Worm (Caenorhabditis elegans): Measurements from ENCODE around the gene F40F8.11.
A peak's percentile ranks its signal among the peaks of the same experiment; 100 is the strongest.

The F40F8.11 gene

DNA sequence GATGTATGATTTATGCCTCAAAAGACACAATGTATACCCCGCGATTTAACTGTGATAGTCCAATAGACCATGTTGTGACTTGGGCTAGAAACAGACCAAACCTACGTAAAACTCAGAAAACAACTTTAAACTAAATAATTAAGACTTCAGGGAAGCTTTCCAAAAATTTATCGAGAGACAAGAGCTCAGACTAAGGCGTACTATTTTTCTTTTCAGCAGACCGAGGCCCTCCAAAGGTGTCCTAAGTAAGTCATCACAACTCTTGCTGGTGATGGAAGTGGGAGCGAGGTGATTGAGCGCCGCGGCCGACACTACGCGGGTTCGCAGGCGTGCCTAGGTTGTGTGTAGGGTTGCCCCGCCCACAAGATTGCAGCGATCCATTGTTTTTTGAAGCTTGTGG lies 34.6 kb upstream of the F40F8.11 start (continued):
- peak; percentile 72 for TF ChIP-seq F33H1.4 (GFP tag; IDR thresholded peaks at IDR 0.05)
- TF ChIP-seq ama-1 (optimal IDR thresholded peaks at IDR 0.05), result peak; percentile 82
- peak in 1 of 2 experiments; percentile 38 for TF ChIP-seq ama-1 (GFP tag; optimal IDR thresholded peaks at IDR 0.05)
- no peak for TF ChIP-seq unc-62 (GFP tag; optimal IDR thresholded peaks at IDR 0.05)
- TF ChIP-seq tlf-1 (GFP tag; optimal IDR thresholded peaks at IDR 0.05), result peak; percentile 61
- peak; percentile 82 for TF ChIP-seq repo-1 (tag; optimal IDR thresholded peaks at IDR 0.05)
- TF ChIP-seq hmg-1.2 (GFP tag; IDR thresholded peaks at IDR 0.05), result peak; percentile 95
- TF ChIP-seq attf-6 (GFP tag; IDR thresholded peaks at IDR 0.05), result peak; percentile 95
- TF ChIP-seq lin-35 (GFP tag; optimal IDR thresholded peaks at IDR 0.05), result peak in 1 of 3 experiments; percentile 32
- TF ChIP-seq efl-1 (GFP tag; optimal IDR thresholded peaks at IDR 0.05), result peak; percentile 49
- TF ChIP-seq D2030.7 (GFP tag; IDR thresholded peaks at IDR 0.05), result peak; percentile 98
- no peak for TF ChIP-seq F37B4.10 (GFP tag; IDR thresholded peaks at IDR 0.05)
- peak; percentile 39 for TF ChIP-seq gei-17 (GFP tag; optimal IDR thresholded peaks at IDR 0.05)
- TF ChIP-seq tbx-9 (tag; optimal IDR thresholded peaks at IDR 0.05; ENCODE audit: borderline replicate concordance), result no peak
- no peak for TF ChIP-seq F57C9.4 (tag; optimal IDR thresholded peaks at IDR 0.05)
- 0 out of 2 replicates have a peak, but pooled peaks have one; percentile 51 for TF ChIP-seq aptf-2 (GFP tag; conservative IDR thresholded peaks at IDR 0.05)
- no peak for TF ChIP-seq nhr-179 (tag; optimal IDR thresholded peaks at IDR 0.05)
- peak; percentile 73 for TF ChIP-seq Y95B8A.8 (GFP tag; IDR thresholded peaks at IDR 0.05)
- peak; percentile 39 for TF ChIP-seq die-1 (tag; optimal IDR thresholded peaks at IDR 0.05)
- no peak for TF ChIP-seq aptf-3 (GFP tag; IDR thresholded peaks at IDR 0.05)
- no peak for TF ChIP-seq F55B11.4 (tag; optimal IDR thresholded peaks at IDR 0.05; ENCODE audit: borderline replicate concordance, insufficient read depth)
- TF ChIP-seq F39B2.1 (GFP tag; IDR thresholded peaks at IDR 0.05), result no peak
- peak; percentile 39; the same call in 1 of the 2 replicates for TF ChIP-seq attf-3 (GFP tag; conservative IDR thresholded peaks at IDR 0.05)
- TF ChIP-seq egl-44 (GFP tag; IDR thresholded peaks at IDR 0.05), result peak; percentile 73; the same call in 1 of the 2 replicates
- no peak for TF ChIP-seq T07F8.4 (tag; optimal IDR thresholded peaks at IDR 0.05)
- TF ChIP-seq mxl-1 (tag; optimal IDR thresholded peaks at IDR 0.05), result no peak
- no peak for TF ChIP-seq lag-1 (GFP tag; IDR thresholded peaks at IDR 0.05)
- no peak for TF ChIP-seq Y67H2A.10 (GFP tag; conservative IDR thresholded peaks at IDR 0.05)
- peak; percentile 68 for TF ChIP-seq egrh-3 (GFP tag; IDR thresholded peaks at IDR 0.05)
- TF ChIP-seq nfya-2 (GFP tag; IDR thresholded peaks at IDR 0.05), result no peak
- peak; percentile 4 for TF ChIP-seq ets-4 (GFP tag; optimal IDR thresholded peaks at IDR 0.05)
- TF ChIP-seq nfyb-1 (GFP tag; IDR thresholded peaks at IDR 0.05), result peak; percentile 89; the same call in 1 of the 2 replicates
- no peak for TF ChIP-seq ztf-22 (GFP tag; optimal IDR thresholded peaks at IDR 0.05)
- TF ChIP-seq rec-8 (tag; optimal IDR thresholded peaks at IDR 0.05), result peak in 1 of 2 experiments; percentile 77
- TF ChIP-seq B0019.2 (GFP tag; conservative IDR thresholded peaks at IDR 0.05), result peak; percentile 82
- peak; percentile 78 for TF ChIP-seq athp-1 (tag; optimal IDR thresholded peaks at IDR 0.05)
- TF ChIP-seq snpc-4 (GFP tag; optimal IDR thresholded peaks at IDR 0.05), result peak; percentile 99
- TF ChIP-seq snpc-4 (tag; optimal IDR thresholded peaks at IDR 0.05), result peak; percentile 98 to 99 (median 99)
- TF ChIP-seq madf-3 (GFP tag; IDR thresholded peaks at IDR 0.05), result no peak
- peak; percentile 82 for TF ChIP-seq ceh-100 (GFP tag; IDR thresholded peaks at IDR 0.05)
- peak; percentile 58 for TF ChIP-seq T26A5.8 (tag; optimal IDR thresholded peaks at IDR 0.05)
- TF ChIP-seq C17E4.6 (GFP tag; IDR thresholded peaks at IDR 0.05), result 0 out of 2 replicates have a peak, but pooled peaks have one; percentile 66
- TF ChIP-seq madf-10 (tag; optimal IDR thresholded peaks at IDR 0.05), result peak; percentile 32
- TF ChIP-seq snpc-1.3 (tag; optimal IDR thresholded peaks at IDR 0.05; ENCODE audit: insufficient read depth), result peak; percentile 94
- no peak for TF ChIP-seq pha-4 (tag; optimal IDR thresholded peaks at IDR 0.05)
- TF ChIP-seq ceh-79 (tag; optimal IDR thresholded peaks at IDR 0.05), result no peak
- no peak for TF ChIP-seq ccch-3 (GFP tag; optimal IDR thresholded peaks at IDR 0.05)
- peak; percentile 90 for TF ChIP-seq zfh-2 (GFP tag; conservative IDR thresholded peaks at IDR 0.05)
- TF ChIP-seq rcor-1 (GFP tag; IDR thresholded peaks at IDR 0.05), result peak; percentile 86

Measured in whole organism, young adult.